Worm (Caenorhabditis elegans): ENCODE data around the gene C04A2.15.

ce11 chrII:6891838-6892237 lies 39.8 kb downstream of the C04A2.15 start:
- TF ChIP-seq lsy-2 (tag; optimal IDR thresholded peaks at IDR 0.05), result peak in 1 of 2 experiments; percentile 47
- peak; percentile 68 for TF ChIP-seq F13H6.1 (tag; optimal IDR thresholded peaks at IDR 0.05)
- TF ChIP-seq nhr-6 (tag; optimal IDR thresholded peaks at IDR 0.05), result peak; percentile 47
- TF ChIP-seq nhr-77 (tag; optimal IDR thresholded peaks at IDR 0.05), result no peak
- no peak for TF ChIP-seq egl-27 (tag; optimal IDR thresholded peaks at IDR 0.05)
- no peak for TF ChIP-seq unc-39 (tag; optimal IDR thresholded peaks at IDR 0.05)
- TF ChIP-seq nhr-12 (tag; optimal IDR thresholded peaks at IDR 0.05), result no peak
- TF ChIP-seq nhr-23 (tag; optimal IDR thresholded peaks at IDR 0.05), result no peak
